Fruit fly (Drosophila melanogaster) whole organism: ENCODE measurements around the gene CG42554.

ENCODE experiments used
- CG8478 ChIP-seq: fragments of >200 bp; optimal IDR thresholded peaks from 2 replicates; lab custom pipeline; 2018; ENCODE audit warnings: inconsistent platforms
- pan ChIP-seq: fragments of >200 bp; optimal IDR thresholded peaks from 2 replicates; lab custom pipeline; 2017
- usp ChIP-seq: fragments of >200 bp; optimal IDR thresholded peaks from 2 replicates; lab custom pipeline; 2017; ENCODE audit warnings: missing biosample characterization, missing genetic modification characterization, mixed read lengths

DNA sequence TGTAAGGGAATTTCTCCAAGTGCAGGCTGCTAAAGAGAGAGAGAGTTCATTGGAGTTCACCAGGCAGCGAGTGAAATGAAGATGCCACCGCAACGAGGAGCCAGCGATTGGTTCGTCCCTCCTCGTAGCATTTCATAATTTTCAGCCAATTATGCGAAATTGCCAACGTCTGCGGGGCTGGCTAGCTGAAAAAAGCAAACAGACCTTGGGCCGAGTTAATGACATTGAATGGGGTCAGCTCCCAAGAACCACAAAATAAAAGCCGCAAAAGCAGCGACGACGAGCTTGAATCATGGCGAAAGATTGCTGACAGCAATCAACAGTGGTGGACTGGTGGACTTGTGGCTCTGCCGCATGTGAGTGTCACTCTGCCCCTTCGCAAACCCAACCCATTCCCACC lies 11.9 kb upstream of the CG42554 start:
- TF ChIP-seq pan (lab: Kevin White, UChicago) = no peak
- TF ChIP-seq usp (GFP tag; lab: Kevin White, UChicago) = no peak
- TF ChIP-seq CG8478 (lab: Kevin White, UChicago) = no peak
